Worm (Caenorhabditis elegans): ENCODE data around the gene rap-2.

rap-2 gene

ce11 chrV:15059534-15059933 is 4.4 kb downstream of the rap-2 start, which contains the start of the genes mcm-3 and C25D7.15 (continued):
- no peak for TF ChIP-seq pqm-1 (tag; optimal IDR thresholded peaks at IDR 0.05)
- TF ChIP-seq xbp-1 (tag; optimal IDR thresholded peaks at IDR 0.05), result no peak
- TF ChIP-seq fkh-10 (GFP tag; optimal IDR thresholded peaks at IDR 0.05), result no peak
- no peak for TF ChIP-seq nhr-77 (tag; optimal IDR thresholded peaks at IDR 0.05)
- TF ChIP-seq C04F5.9 (tag; optimal IDR thresholded peaks at IDR 0.05), result no peak
- TF ChIP-seq C34B4.2 (tag; optimal IDR thresholded peaks at IDR 0.05), result no peak
- no peak for TF ChIP-seq elt-2 (tag; optimal IDR thresholded peaks at IDR 0.05)
- TF ChIP-seq pax-3 (tag; optimal IDR thresholded peaks at IDR 0.05), result no peak
- TF ChIP-seq efl-3 (GFP tag; optimal IDR thresholded peaks at IDR 0.05), result no peak
- no peak for TF ChIP-seq alr-1 (tag; optimal IDR thresholded peaks at IDR 0.05; ENCODE audit: borderline replicate concordance)
- TF ChIP-seq F16B12.6 (tag; optimal IDR thresholded peaks at IDR 0.05), result peak; percentile 88
- peak; percentile 34 for TF ChIP-seq C16A3.4 (tag; optimal IDR thresholded peaks at IDR 0.05)
- no peak for TF ChIP-seq hlh-4 (tag; optimal IDR thresholded peaks at IDR 0.05)
- no peak for TF ChIP-seq ztf-4 (tag; optimal IDR thresholded peaks at IDR 0.05)
- TF ChIP-seq efl-1 (optimal IDR thresholded peaks at IDR 0.05), result peak; percentile 67 to 87
- TF ChIP-seq efl-1 (GFP tag; optimal IDR thresholded peaks at IDR 0.05 in 1 of 2), result peak; percentile 88 to 98
- TF ChIP-seq sptf-1 (tag; optimal IDR thresholded peaks at IDR 0.05), result no peak
- TF ChIP-seq unc-30 (tag; optimal IDR thresholded peaks at IDR 0.05), result no peak
- TF ChIP-seq ceh-90 (tag; optimal IDR thresholded peaks at IDR 0.05), result no peak
- TF ChIP-seq egl-27 (tag; optimal IDR thresholded peaks at IDR 0.05), result no peak
- no peak for TF ChIP-seq ama-1 (optimal IDR thresholded peaks at IDR 0.05)
- peak; percentile 38 for TF ChIP-seq nhr-85 (tag)
- TF ChIP-seq tlp-1 (tag; optimal IDR thresholded peaks at IDR 0.05), result no peak
- TF ChIP-seq nhr-19 (GFP tag; conservative IDR thresholded peaks at IDR 0.05), result no peak
- no peak for TF ChIP-seq unc-62 (GFP tag; optimal IDR thresholded peaks at IDR 0.05)
- no peak for TF ChIP-seq fkh-4 (tag; optimal IDR thresholded peaks at IDR 0.05; ENCODE audit: borderline replicate concordance)
- peak; percentile 17 to 47 for TF ChIP-seq lsy-2 (tag; optimal IDR thresholded peaks at IDR 0.05)
- TF ChIP-seq mab-9 (GFP tag; IDR thresholded peaks at IDR 0.05), result no peak
- TF ChIP-seq snu-23 (GFP tag; optimal IDR thresholded peaks at IDR 0.05), result peak; percentile 49
- TF ChIP-seq nhr-84 (tag; optimal IDR thresholded peaks at IDR 0.05), result no peak
- TF ChIP-seq zip-4 (GFP tag; optimal IDR thresholded peaks at IDR 0.05), result no peak
- no peak for TF ChIP-seq hpl-2 (GFP tag; optimal IDR thresholded peaks at IDR 0.05)
- no peak for TF ChIP-seq mef-2 (tag; optimal IDR thresholded peaks at IDR 0.05)
- no peak for TF ChIP-seq egl-13 (tag; optimal IDR thresholded peaks at IDR 0.05)
- TF ChIP-seq lin-13 (GFP tag; optimal IDR thresholded peaks at IDR 0.05), result no peak

ce11 chrV:15058965-15059364 is 4.9 kb downstream of the rap-2 start:
- TF ChIP-seq grh-1 (GFP tag; IDR thresholded peaks at IDR 0.05) (0 out of 2 replicates have a peak, but pooled peaks have one; percentile 2), egl-27 (tag; optimal IDR thresholded peaks at IDR 0.05) (no peak), C34B4.2 (tag; optimal IDR thresholded peaks at IDR 0.05) (no peak), efl-1 (optimal IDR thresholded peaks at IDR 0.05) (no peak), efl-1 (GFP tag; optimal IDR thresholded peaks at IDR 0.05 in 1 of 2) (peak in 1 of 2 experiments; percentile 87), sox-4 (tag; optimal IDR thresholded peaks at IDR 0.05) (no peak)

ce11 chrV:15058423-15058822 is 5.5 kb downstream of the rap-2 start:
- TF ChIP-seq pqm-1 (tag; optimal IDR thresholded peaks at IDR 0.05) (no peak), vab-15 (tag; optimal IDR thresholded peaks at IDR 0.05) (no peak), mep-1 (tag; optimal IDR thresholded peaks at IDR 0.05) (no peak), nhr-85 (tag) (peak; percentile 34)

DNA sequence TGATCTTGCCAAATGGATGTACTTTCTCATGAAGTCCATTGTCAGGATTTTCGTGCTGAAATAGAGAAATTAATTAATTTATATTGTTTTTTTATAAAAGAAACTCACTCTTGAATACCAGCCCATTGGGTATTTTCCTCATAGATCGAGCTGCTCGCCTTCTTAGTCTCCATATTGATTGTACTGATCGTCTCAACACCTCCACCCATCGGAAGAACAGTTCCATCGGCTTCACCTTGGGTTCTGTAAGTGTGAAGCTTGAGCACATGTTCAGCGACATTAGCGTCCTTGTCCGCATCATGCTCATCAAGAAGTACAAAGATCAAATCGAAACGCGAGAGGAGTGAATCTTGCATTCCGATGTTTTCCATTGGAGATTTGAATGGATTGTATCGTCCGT is 6.2 kb downstream of the rap-2 start:
- TF ChIP-seq ceh-90 (tag; optimal IDR thresholded peaks at IDR 0.05), result no peak
- no peak for TF ChIP-seq jun-1 (tag; optimal IDR thresholded peaks at IDR 0.05)
- TF ChIP-seq mep-1 (tag; optimal IDR thresholded peaks at IDR 0.05), result no peak
- no peak for TF ChIP-seq ztf-4 (tag; optimal IDR thresholded peaks at IDR 0.05)
